Worm (Caenorhabditis elegans) whole organism, L3 larva: Measurements from ENCODE around the gene twk-17.

Experiments
- R02D3.7 ChIP-seq: fragments of 150-350 bp; optimal IDR thresholded peaks from 2 replicates; lab custom pipeline; 2014; ENCODE audit warnings: missing biosample characterization, missing genetic modification characterization
- ZK546.5 ChIP-seq: sonication (generic microtip); optimal IDR thresholded peaks from 2 replicates; lab custom pipeline; 2017; ENCODE audit warnings: missing biosample characterization, missing genetic modification characterization
- ceh-16 ChIP-seq: sonication (generic microtip); optimal IDR thresholded peaks from 2 replicates; lab custom pipeline; 2017; ENCODE audit warnings: missing biosample characterization, missing genetic modification characterization
- ceh-28 ChIP-seq: fragments of 150-350 bp; optimal IDR thresholded peaks from 2 replicates; lab custom pipeline; 2014; ENCODE audit warnings: missing biosample characterization, missing genetic modification reagents, missing genetic modification characterization
- ceh-82 ChIP-seq: fragments of 150-350 bp; optimal IDR thresholded peaks from 2 replicates; lab custom pipeline; 2014; ENCODE audit warnings: missing biosample characterization, missing genetic modification characterization
- ceh-9 ChIP-seq: sonication (generic microtip); optimal IDR thresholded peaks from 2 replicates; lab custom pipeline; 2018; ENCODE audit warnings: missing biosample characterization, missing genetic modification characterization
- daf-12 ChIP-seq: fragments of 150-350 bp; optimal IDR thresholded peaks from 2 replicates; lab custom pipeline; 2014; ENCODE audit warnings: missing biosample characterization, missing genetic modification reagents, missing genetic modification characterization
- egl-5 ChIP-seq: fragments of 150-350 bp; optimal IDR thresholded peaks from 2 replicates; lab custom pipeline; 2017; ENCODE audit warnings: missing biosample characterization, missing genetic modification reagents, missing genetic modification characterization, inconsistent platforms
- elt-1 ChIP-seq: fragments of 150-350 bp; optimal IDR thresholded peaks from 2 replicates; lab custom pipeline; 2014; ENCODE audit warnings: missing biosample characterization, missing genetic modification characterization
- elt-3 ChIP-seq, 3 experiments: fragments of 150-350 bp in 1 of 3; sonication (generic microtip) in 2 of 3; optimal IDR thresholded peaks; 2 replicates in 2 of 3; 4 replicates in 1 of 3; lab custom pipeline; 2014 to 2017; ENCODE audit warnings: missing biosample characterization in 3 of 3, missing genetic modification characterization in 3 of 3
- eor-1 ChIP-seq, 2 experiments: fragments of 150-350 bp; optimal IDR thresholded peaks; 2 replicates each; lab custom pipeline; 2014 to 2018; ENCODE audit warnings: missing biosample characterization in 2 of 2, missing genetic modification characterization in 2 of 2
- fkh-2 ChIP-seq: fragments of 150-350 bp; optimal IDR thresholded peaks from 2 replicates; lab custom pipeline; 2014; ENCODE audit warnings: missing biosample characterization, missing genetic modification reagents, missing genetic modification characterization
- fos-1 ChIP-seq: fragments of 150-350 bp; optimal IDR thresholded peaks from 2 replicates; lab custom pipeline; 2014; ENCODE audit warnings: missing biosample characterization, missing genetic modification characterization
- jun-1 ChIP-seq: fragments of 150-350 bp; optimal IDR thresholded peaks from 2 replicates; lab custom pipeline; 2014; ENCODE audit warnings: missing biosample characterization, missing genetic modification reagents, missing genetic modification characterization
- lin-39 ChIP-seq: fragments of 150-350 bp; optimal IDR thresholded peaks from 2 replicates; lab custom pipeline; 2018; ENCODE audit warnings: missing biosample characterization, missing genetic modification reagents, missing genetic modification characterization
- lsy-12 ChIP-seq: sonication (generic microtip); optimal IDR thresholded peaks from 2 replicates; lab custom pipeline; 2016; ENCODE audit warnings: mild to moderate bottlenecking, missing genetic modification characterization, missing compliant biosample characterization
- mdl-1 ChIP-seq: fragments of 150-350 bp; optimal IDR thresholded peaks from 2 replicates; lab custom pipeline; 2014; ENCODE audit warnings: missing biosample characterization, missing genetic modification characterization
- nfya-1 ChIP-seq: sonication (generic microtip); optimal IDR thresholded peaks from 2 replicates; lab custom pipeline; 2017; ENCODE audit warnings: missing genetic modification characterization, mild to moderate bottlenecking, missing compliant biosample characterization, antibody characterized with exemption, moderate library complexity; ENCODE audit not compliant: insufficient read depth
- nhr-11 ChIP-seq: fragments of 150-350 bp; optimal IDR thresholded peaks from 2 replicates; lab custom pipeline; 2014; ENCODE audit warnings: missing biosample characterization, missing genetic modification characterization
- nhr-12 ChIP-seq: fragments of 150-350 bp; optimal IDR thresholded peaks from 2 replicates; lab custom pipeline; 2014; ENCODE audit warnings: missing biosample characterization, missing genetic modification characterization
- nhr-23 ChIP-seq: fragments of 150-350 bp; optimal IDR thresholded peaks from 2 replicates; lab custom pipeline; 2014; ENCODE audit warnings: missing biosample characterization, missing genetic modification reagents, missing genetic modification characterization
- nhr-237 ChIP-seq: fragments of 150-350 bp; optimal IDR thresholded peaks from 2 replicates; lab custom pipeline; 2014; ENCODE audit warnings: missing biosample characterization, missing genetic modification characterization
- nhr-28 ChIP-seq: fragments of 150-350 bp; optimal IDR thresholded peaks from 2 replicates; lab custom pipeline; 2014; ENCODE audit warnings: missing biosample characterization, missing genetic modification characterization
- nhr-43 ChIP-seq: sonication (generic microtip); optimal IDR thresholded peaks from 2 replicates; lab custom pipeline; 2016; ENCODE audit warnings: mild to moderate bottlenecking, missing genetic modification characterization, missing compliant biosample characterization; ENCODE audit not compliant: poor library complexity, severe bottlenecking
- nhr-67 ChIP-seq: fragments of 150-350 bp; optimal IDR thresholded peaks from 2 replicates; lab custom pipeline; 2014; ENCODE audit warnings: missing biosample characterization, missing genetic modification characterization
- nhr-76 ChIP-seq: fragments of 150-350 bp; sonication (generic microtip); optimal IDR thresholded peaks from 5 replicates; lab custom pipeline; 2014; ENCODE audit warnings: missing biosample characterization, missing genetic modification characterization
- nhr-77 ChIP-seq: fragments of 150-350 bp; optimal IDR thresholded peaks from 2 replicates; lab custom pipeline; 2014; ENCODE audit warnings: missing biosample characterization, missing genetic modification characterization
- pha-4 ChIP-seq: fragments of 150-350 bp; optimal IDR thresholded peaks from 2 replicates; lab custom pipeline; 2014; ENCODE audit warnings: missing biosample characterization, missing genetic modification reagents, missing genetic modification characterization
- pqm-1 ChIP-seq: fragments of 150-350 bp; optimal IDR thresholded peaks from 2 replicates; lab custom pipeline; 2017; ENCODE audit warnings: missing biosample characterization, missing genetic modification characterization, inconsistent platforms
- sea-2 ChIP-seq: fragments of 150-350 bp; sonication (generic microtip); optimal IDR thresholded peaks from 4 replicates; lab custom pipeline; 2014; ENCODE audit warnings: missing biosample characterization, missing genetic modification reagents, missing genetic modification characterization
- skn-1 ChIP-seq: fragments of 150-350 bp; optimal IDR thresholded peaks from 2 replicates; lab custom pipeline; 2014; ENCODE audit warnings: missing biosample characterization, missing genetic modification characterization
- snpc-4 ChIP-seq: fragments of 150-350 bp; optimal IDR thresholded peaks from 2 replicates; lab custom pipeline; 2014; ENCODE audit warnings: missing biosample characterization, missing genetic modification characterization
- tbx-2 ChIP-seq: sonication (generic microtip); optimal IDR thresholded peaks from 2 replicates; lab custom pipeline; 2016; ENCODE audit warnings: mild to moderate bottlenecking, missing genetic modification characterization, missing compliant biosample characterization
- unc-39 ChIP-seq: sonication (generic microtip); optimal IDR thresholded peaks from 4 replicates; lab custom pipeline; 2017; ENCODE audit warnings: missing biosample characterization, missing genetic modification characterization
- unc-62 ChIP-seq: fragments of 150-350 bp; sonication (generic microtip); optimal IDR thresholded peaks from 4 replicates; lab custom pipeline; 2014; ENCODE audit warnings: missing biosample characterization, missing genetic modification reagents, missing genetic modification characterization
- ztf-11 ChIP-seq: fragments of 150-350 bp; optimal IDR thresholded peaks from 2 replicates; lab custom pipeline; 2014; ENCODE audit warnings: missing biosample characterization, missing genetic modification characterization
- ztf-4 ChIP-seq: fragments of 150-350 bp; optimal IDR thresholded peaks from 2 replicates; lab custom pipeline; 2014; ENCODE audit warnings: missing biosample characterization, missing genetic modification characterization

twk-17 gene

DNA sequence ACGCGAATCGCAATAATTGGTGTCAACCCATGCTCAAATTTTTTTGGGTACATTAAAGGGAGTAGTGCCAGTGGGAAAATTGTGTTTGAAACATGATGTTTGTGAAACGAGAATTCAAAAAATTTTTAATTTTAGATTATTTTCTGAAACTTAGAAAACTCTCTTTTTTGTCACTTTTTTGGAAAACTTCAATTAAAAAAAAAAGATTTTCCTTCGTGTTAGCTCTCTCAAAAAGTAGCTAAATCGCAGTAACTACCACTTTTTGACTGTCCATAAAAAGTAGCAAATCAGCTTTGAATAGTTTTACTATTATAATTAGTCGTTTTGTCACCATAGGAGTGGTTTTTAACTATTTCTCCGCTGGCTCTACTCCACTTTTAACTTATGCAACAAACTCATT, 32.5 kb upstream of the twk-17 start:
- no peak for TF ChIP-seq R02D3.7 (tag; lab: Kevin White, UChicago)
- no peak for TF ChIP-seq sea-2 (GFP tag; lab: Kevin White, UChicago)
- no peak for TF ChIP-seq skn-1 (tag; lab: Kevin White, UChicago)
- TF ChIP-seq nhr-11 (tag; lab: Kevin White, UChicago) = no peak
- no peak for TF ChIP-seq elt-1
- no peak for TF ChIP-seq fkh-2
- TF ChIP-seq nhr-43 (tag; lab: Kevin White, UChicago) = no peak

DNA sequence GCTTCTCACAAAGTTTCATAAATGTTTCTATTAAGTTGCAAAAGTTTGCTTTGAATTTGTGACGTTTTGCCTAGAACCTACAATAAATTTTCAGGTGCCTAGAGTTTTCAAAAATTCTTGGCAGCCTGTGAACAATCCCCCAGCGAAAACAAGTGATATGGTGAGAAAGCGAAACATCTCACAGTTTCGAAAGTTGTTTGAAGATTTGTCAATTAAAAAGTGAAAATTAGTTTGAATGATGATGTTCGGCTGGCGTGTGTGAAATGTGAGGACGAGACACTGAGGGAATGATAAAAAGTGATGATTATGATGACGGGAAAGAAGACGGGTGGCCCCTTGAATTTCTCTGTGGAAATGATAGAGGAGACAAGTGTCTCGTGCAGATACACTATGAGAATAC, 30.9 kb upstream of the twk-17 start:
- no peak for TF ChIP-seq pha-4
- TF ChIP-seq nhr-12 (tag; lab: Kevin White, UChicago) = no peak
- TF ChIP-seq tbx-2 (tag; lab: Kevin White, UChicago) = no peak
- TF ChIP-seq pqm-1 = no peak
- no peak for TF ChIP-seq egl-5 (tag; lab: Kevin White, UChicago)
- TF ChIP-seq nfya-1 = no peak
- TF ChIP-seq daf-12 = no peak
- TF ChIP-seq ceh-82 = no peak
- TF ChIP-seq unc-39 (tag; lab: Kevin White, UChicago) = no peak
- TF ChIP-seq snpc-4 (tag; lab: Kevin White, UChicago) = no peak
- no peak for TF ChIP-seq nhr-43 (tag; lab: Kevin White, UChicago)
- no peak for TF ChIP-seq ceh-16
- TF ChIP-seq, all 47 proteins: peak for 0

DNA sequence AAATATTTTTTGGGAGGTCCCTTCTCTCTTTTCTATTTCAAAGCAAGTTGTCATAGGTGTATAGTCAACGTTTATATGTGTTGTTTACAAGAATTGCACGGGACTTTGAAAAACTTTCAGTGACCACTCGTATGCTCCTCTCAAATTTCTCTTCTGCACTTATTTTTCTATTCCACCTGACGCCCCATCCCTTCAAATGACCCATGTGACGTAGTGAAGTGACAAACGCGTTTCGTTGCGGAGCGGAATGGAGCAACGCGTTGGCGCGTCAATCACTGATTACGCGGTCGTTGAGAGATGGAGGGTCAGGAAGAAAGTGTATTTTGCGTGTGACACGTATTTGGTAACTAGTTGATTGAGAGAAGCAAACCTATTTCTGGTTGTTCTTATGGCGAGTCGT, 28.2 kb upstream of the twk-17 start:
- TF ChIP-seq nfya-1 = peak; percentile 43
- no peak for TF ChIP-seq eor-1 (tag; optimal IDR thresholded peaks at IDR 0.05; lab: Kevin White, UChicago)
- no peak for TF ChIP-seq ztf-11 (tag; lab: Kevin White, UChicago)

DNA sequence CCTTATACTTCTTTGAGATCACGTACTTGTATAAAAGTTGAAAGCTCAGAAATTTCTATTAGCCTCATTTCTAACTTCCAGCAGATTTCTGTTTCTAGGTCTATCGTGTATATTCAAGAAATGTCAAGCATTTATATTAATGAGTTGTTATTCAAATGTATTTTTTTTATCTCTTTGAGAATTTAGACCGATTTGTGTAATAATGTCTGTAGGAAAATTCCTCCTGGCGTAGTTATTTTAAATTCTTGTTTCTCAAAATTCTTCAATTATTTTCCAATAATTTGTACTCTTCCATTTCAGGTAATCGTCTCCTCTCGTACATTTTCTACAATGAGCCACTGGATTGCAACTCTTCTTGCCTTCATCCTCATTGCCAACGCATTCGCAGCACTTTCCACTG, 19.5 kb upstream of the twk-17 start, which contains the start of gene nlp-61:
Gene nlp-61, plus strand, starts transcription at position 301 of the 400 bp plus-strand sequence.
- TF ChIP-seq nhr-12 (tag; lab: Kevin White, UChicago) (no peak), mdl-1 (no peak)
- TF ChIP-seq, all 47 proteins: peak for 0

DNA sequence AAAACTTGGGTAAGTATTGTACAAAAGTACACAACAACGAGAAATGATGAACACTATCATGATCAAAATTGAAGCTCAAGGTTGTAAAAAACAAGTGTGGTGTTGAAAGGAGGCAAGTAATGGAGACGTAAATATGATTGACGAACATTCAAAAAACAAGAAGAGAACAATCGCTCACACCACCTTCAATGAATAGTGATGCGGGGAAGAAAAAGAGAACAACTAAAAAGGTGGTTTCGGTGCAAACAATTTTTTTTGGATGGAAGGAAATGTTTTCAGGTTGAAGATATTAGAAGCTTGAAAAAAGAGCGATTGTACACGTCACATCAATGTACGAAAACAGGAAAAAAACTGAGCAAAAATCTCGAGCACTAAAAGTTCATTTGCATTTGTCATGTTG, 6.6 kb upstream of the twk-17 start:
- TF ChIP-seq fos-1 (tag; lab: Kevin White, UChicago) (no peak), ceh-82 (no peak), unc-62 (GFP tag; lab: Kevin White, UChicago) (no peak), tbx-2 (tag; lab: Kevin White, UChicago) (no peak), mdl-1 (no peak), ztf-11 (tag; lab: Kevin White, UChicago) (no peak), nhr-67 (no peak), elt-1 (no peak), nhr-28 (tag; lab: Kevin White, UChicago) (no peak), egl-5 (tag; lab: Kevin White, UChicago) (no peak), nhr-76 (tag; lab: Kevin White, UChicago) (no peak), lin-39 (tag; lab: Kevin White, UChicago) (no peak)

DNA sequence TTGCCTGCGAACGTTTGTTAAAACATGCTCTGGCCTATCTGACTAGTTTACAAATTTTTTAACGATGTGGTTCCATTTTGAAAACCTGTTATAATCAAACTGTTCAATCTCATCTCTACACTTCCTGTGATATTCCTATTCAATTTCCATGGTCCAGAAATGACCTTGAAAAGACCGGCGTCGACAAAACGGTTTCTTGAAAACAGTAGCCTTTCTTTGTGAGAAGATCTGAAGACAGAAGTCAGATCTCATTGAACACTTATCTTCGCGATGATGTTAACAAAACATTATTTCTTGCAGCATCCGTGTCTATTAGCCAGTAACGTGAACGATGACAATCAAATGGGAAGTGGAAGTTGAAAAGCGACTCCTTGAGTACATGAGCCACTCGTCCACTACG, 11.3 kb downstream of the twk-17 start, which contains the start of gene C44E12.1:
Gene C44E12.1, plus strand, starts transcription at position 301 of the 400 bp plus-strand sequence.
- TF ChIP-seq ceh-28 (tag; lab: Kevin White, UChicago) (no peak), nhr-76 (tag; lab: Kevin White, UChicago) (no peak), nhr-237 (tag; lab: Kevin White, UChicago) (no peak), mdl-1 (no peak), elt-3 (tag; optimal IDR thresholded peaks at IDR 0.05; lab: Kevin White, UChicago) (no peak), ztf-11 (tag; lab: Kevin White, UChicago) (no peak), lin-39 (tag; lab: Kevin White, UChicago) (no peak), ztf-4 (no peak), ZK546.5 (no peak), snpc-4 (tag; lab: Kevin White, UChicago) (no peak), ceh-9 (tag; lab: Kevin White, UChicago) (no peak), nfya-1 (no peak), fkh-2 (no peak), R02D3.7 (tag; lab: Kevin White, UChicago) (no peak), lsy-12 (tag; lab: Kevin White, UChicago) (no peak), jun-1 (tag; lab: Kevin White, UChicago) (no peak), nhr-23 (tag; lab: Kevin White, UChicago) (no peak), nhr-43 (tag; lab: Kevin White, UChicago) (no peak), pqm-1 (no peak), nhr-77 (tag; lab: Kevin White, UChicago) (no peak)
- TF ChIP-seq, all 47 proteins: peak for 0
